Worm (Caenorhabditis elegans) whole organism, dauer: ENCODE data around the gene fbxc-47.

ENCODE experiments used
- unc-62 ChIP-seq: sonication (generic microtip); optimal IDR thresholded peaks from 2 replicates; lab custom pipeline; 2017; ENCODE audit warnings: missing biosample characterization, missing genetic modification reagents, missing genetic modification characterization

Gene fbxc-47

DNA sequence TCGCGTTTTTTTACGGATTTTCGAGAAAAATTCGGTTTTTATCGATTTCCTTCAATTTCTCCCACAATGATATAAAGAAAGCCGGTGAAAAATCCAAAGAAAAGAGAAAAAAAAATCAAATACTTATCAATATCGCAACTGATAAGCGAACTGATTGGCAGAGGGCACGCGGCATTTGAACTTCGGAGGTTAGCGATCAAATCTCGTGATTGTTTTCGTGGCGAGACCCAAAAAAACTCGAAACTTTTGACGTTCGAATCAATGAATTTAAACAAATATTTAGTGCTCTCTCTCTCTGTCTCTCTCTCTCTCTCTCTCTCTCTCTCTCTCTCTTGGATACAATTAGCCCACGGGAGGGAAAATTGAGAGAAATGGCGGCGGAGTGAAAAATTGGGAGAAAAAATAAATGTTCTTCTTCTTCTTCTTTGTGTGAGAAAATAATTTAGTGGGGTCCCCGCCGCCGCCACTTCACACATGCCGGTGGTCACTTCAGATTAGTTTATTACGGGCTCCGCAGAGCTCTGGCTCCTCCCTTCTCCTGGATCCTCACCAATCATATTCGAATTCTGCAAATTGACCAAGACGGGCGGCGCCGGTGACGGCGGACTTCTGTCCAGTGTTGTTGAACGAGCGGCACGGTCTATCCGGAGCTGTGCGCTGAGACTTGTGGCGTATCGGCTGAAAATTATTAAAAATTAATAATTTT, 9.4 kb downstream of the fbxc-47 start:
- no peak for TF ChIP-seq unc-62

DNA sequence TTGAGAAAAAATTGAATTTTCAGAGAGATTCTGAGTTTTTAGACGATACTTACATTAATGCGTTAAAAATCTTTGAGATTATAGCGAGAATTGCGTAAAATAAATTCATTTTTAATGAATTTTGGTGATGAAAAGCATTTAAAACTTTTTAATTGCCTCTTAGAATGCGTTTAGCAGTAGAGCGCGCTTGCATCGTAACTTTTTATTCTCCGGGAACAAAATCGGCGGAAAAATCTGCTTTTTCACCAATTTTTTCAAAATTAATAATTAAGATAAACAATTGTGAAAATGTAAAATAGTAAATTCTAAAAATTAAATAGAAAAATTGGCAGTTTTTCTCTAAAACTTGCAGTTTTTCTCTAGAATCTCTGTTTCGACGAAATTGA, 9.9 kb downstream of the fbxc-47 start:
- TF ChIP-seq unc-62 = no peak

DNA sequence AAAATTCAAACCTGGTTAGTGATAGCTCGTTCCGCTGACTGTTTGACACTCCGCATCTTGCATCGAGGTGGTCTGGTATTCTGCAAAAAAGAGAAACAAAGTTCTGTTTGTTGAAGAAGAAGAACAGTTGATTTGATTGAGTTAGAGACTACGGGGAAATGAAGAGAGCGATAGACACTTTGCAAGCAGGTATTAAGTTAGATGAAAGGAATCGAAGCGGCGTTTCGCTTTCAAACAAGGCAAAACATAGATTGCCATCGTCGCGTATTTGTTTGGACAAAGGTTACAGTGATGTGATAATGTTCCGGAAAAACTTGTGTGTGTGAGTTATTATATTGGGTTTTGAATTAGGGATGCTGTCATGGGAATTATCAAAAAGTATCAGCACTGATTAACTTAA, 11.9 kb downstream of the fbxc-47 start:
- TF ChIP-seq unc-62 = no peak

DNA sequence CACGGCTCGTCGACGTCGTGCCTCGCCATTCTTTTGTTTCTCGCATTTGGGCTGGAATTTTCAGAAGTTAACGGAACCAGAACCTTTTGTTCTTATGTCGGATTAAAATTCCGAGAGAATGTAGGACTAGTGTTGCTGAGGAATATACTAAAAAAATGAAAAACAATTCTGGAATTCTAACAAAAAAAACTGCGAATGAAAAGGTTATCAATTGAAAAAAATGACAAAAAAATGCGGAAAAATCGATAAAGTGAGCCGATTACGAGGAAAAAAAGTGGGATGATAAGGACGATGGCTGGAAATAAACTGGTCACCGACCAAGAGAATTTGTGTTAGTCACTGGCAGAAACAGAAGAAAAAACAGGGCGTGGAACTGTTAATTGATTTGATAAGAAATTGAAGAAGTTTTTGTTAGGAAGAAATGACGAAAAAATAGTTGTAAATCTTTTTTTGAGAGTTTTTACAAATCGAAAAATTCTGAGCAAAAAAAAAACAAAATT, 14.0 kb downstream of the fbxc-47 start, which contains the start of gene bris-1:
bris-1 (minus strand) TSS at position 51 of the 500 bp plus-strand sequence.
- no peak for TF ChIP-seq unc-62

DNA sequence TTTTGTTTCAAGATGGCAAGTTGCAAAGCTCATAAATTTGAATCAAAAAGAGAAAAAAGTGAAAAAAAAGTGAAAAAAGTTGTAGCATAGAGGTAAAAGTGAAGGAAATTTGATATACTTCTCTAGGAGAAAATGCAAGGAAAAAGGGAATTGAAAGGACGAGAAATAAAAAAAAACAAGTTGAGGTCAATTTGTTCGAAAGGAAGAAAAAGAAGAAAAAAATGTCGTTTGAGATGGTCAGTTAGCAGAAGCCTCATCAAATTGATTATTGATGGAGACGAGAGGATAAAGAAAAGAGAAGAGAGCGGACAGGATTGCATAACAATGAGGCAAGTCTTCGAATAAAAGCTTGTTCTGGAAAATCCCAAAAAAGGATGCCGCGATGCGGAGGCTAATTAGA, 14.8 kb downstream of the fbxc-47 start:
- TF ChIP-seq unc-62 = no peak

DNA sequence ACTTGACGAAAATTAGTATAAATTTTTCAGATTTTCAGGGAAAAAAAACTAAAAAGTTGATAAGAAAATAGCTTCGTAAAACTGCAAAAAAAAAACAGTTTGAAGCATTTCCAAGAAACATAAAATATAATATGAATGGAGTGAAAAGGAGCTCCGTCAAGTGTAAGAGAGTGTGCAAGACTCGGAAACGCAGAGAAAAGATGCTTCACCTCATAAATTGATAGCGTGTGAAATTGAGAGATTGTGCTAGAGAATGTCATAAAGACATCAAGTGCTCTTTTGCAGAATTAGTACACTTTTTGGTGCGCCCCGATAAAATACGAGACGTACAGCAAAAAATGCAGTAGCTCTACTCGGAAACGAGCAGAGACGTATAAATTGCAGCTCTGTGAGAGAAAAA, 16.2 kb downstream of the fbxc-47 start:
- TF ChIP-seq unc-62 = no peak

DNA sequence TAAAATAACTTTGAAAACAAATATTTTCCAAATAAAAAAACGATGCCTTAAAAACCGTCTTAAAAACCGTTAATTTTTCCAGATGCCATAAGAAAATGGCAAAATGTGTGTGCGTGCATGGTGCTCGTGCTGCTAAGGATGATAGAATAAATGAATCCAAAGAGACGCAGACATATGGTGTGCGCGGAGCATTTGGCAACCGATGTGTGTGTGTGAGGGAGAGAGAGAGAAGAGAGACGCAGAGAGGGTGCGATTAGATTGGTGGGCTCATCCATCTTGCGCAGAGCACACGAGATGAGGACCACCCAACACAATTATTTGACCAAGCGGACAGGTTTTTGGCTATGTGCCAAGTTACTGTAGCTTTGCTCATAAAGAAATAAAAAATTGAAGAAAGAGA, 19.4 kb downstream of the fbxc-47 start:
- TF ChIP-seq unc-62 = no peak

DNA sequence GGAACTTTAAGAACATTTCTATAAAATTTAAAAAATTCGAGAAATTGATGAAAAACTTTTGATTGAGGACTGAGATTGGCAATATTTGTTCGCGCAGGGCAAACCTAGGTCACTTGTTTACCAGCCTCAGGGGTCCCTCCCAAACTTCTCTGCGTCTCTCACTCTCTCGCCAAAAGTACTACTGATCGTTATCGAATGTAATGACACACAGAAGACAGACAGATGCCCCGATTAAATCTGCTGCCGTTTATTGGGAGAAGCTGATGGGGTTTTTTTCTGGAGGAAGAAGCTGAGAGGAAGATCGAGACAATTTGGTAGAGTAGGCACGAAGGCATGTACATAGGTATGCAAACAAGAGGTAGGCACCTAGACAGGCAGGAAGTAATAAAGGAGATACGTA, 20.1 kb downstream of the fbxc-47 start:
- no peak for TF ChIP-seq unc-62

DNA sequence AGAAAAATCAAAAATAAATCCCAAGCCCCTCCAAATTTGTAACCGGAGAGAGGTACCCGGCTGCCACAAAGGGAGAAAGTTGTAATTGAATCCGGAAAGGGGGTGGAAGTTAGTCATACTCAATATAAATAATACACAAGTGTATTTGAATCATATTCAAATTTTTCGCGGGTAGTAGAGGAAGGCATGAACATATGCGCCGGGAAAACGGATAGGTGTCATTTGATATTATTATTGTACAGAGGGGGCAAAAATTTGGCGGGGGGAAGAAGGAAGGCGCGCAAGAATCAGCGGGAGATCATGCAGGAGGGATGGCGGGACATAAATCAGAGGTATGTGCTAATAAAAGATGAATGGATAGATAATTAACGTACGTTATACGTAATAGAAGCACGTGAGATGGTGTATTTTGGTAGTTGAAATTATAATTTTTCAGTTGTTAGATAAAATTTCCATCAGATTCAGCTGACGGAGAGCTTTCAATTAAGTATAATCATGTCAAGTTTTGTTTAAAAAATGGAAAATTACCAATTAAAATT, 21.3 kb downstream of the fbxc-47 start, which contains the start of gene F28F9.3:
F28F9.3 (plus strand) TSS at position 301 of the 539 bp plus-strand sequence.
- no peak for TF ChIP-seq unc-62

DNA sequence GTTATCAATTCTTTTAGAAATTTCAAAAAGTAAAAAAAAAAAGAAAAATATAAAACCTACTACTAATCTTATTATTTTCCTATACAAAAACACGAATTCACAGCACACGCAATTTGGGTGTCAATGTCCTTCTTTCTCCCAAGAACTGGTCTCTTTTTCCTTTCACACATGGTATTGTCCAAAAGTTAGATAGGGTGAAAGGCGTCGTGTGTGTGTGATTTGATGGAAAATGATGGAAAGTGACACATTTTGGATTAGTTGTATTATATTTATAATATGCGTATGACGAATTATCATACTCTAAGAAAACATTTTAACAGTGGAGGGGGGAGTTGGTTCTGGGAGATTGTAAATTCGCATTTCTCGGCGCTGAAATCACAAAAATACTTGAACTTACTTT, 22.4 kb downstream of the fbxc-47 start:
- no peak for TF ChIP-seq unc-62

DNA sequence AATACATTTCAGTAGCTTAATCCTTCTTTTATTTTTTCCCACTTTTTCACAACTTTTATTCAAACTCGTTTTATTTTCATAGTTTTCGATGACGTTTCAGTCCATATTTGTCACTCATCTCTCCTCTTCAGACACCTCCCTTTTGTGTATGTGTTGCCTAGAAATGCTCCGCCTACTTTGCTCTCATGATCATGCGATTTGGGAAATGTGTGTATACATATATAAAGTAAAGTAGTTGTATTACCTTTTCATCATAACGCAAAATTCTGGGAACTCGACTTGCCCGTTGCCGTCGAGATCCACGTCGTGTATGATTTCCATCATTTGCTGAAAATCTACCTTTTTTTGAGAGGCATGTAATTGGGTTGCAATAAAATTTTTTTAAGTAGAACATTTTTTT, 26.7 kb downstream of the fbxc-47 start:
- TF ChIP-seq unc-62 = no peak

DNA sequence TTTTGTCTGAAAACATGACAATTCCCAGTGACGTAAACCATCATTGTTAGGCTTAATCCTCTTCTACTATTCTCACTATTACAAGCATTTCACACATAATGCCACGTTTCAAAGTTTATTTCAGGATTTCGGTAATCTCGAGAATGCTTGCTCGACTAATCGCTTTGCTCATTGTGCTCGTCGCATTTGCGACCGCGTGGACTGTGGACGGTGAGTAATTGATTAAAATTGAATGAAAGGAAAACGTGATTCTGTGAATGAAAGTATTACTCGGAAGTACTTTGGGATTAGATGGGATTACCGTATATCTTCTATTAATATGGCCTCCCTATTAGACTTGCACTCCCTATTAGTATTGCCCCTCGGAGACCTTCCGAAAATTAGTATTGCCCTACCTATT, 28.5 kb downstream of the fbxc-47 start:
- TF ChIP-seq unc-62 = no peak

DNA sequence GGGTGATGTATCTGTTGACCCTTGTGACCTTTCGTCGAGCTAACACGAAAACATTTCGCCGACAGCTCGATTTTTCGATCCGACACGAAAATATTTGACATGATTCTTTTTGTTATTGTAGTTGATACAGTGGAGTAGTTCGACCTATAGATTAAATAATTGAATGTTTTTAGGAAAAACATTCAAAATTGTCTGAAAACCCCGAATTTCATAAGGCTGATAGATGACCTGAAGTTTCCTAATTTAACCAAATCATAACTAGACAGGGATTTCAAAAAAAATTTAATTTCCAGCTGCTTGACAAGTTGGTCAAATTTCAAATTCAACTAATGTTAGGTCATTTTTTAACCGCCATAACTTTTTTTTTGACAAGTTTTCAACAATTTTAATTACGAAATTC, 29.7 kb downstream of the fbxc-47 start, which contains the start of gene cal-3:
cal-3 (minus strand) TSS at position 101 of the 400 bp plus-strand sequence.
- no peak for TF ChIP-seq unc-62

DNA sequence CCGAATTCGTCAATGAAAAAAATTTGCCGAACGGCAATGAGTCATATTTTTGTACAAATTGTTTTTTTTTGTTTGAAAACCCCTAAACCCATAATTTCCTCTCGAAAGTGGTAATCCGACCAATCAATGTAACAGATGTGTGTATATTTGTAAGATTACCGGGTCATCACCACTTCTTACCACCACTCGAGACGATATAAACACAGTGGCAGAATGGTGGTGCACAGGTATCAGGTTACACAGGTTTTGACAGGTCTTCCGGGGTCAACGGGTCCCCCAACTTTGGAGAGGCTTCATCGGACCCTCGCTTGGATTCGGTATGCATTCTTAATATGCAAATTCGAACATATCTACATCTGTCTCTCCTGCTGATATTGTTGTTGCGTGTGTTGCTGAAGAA, 33.4 kb downstream of the fbxc-47 start:
- TF ChIP-seq unc-62 = no peak

DNA sequence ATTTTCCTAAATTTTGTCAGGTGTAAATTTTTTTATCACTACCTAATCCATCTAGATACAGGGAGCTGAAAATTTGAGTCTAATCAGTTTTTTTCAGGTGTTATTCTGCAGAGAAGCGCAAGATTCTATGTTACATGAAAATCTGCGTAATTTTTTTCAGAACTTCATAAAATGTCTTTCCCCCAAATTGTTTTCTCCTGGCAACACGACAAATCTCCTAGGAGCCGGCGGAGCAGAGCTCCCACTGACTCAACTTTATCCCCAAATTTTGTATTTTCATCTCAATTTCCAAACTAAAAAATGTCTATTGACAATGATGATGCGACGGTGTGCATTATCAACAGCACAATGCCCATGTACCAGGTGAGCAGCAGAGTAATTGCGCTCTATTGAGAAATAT, 34.1 kb downstream of the fbxc-47 start, which contains the start of gene F28F9.2:
F28F9.2 (plus strand) TSS at position 301 of the 400 bp plus-strand sequence.
- TF ChIP-seq unc-62 = no peak

DNA sequence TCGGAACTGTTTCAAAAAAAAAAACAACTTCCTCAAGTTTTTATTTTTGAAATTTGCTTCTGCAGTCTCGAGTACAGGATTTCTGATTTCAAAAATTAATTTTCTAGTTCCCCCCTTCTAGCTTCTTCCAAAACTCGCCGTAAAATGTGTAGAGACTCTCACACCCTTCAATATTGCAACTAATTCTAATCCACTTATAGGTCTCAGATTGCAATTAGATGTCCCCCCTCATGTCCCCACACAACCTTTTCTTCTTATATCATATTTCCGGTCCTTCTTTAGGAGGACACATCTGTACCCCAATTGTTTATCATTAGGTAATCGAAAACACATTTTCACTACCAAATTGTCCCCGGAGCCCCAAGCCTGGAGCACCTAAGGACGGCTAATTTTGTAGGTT, 35.2 kb downstream of the fbxc-47 start:
- no peak for TF ChIP-seq unc-62

DNA sequence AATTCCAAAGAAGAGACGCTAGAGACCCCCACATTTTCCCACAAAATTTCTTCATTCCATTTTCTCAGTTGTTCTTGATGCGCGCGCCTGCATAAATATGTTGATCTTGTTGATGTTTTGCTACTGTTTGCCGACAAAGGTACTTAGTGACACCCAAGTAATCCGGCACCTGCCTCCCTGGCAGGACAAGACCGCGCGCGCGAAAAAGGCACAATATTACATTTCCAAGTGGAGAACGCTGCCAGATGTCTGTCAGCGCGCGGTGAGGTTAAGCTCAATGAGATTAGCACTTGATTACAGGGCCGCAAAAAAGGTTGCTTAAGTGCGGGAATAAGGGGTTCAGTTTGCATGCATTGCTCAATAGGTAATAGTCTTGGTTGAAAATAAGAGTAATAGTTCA, 36.3 kb downstream of the fbxc-47 start:
- TF ChIP-seq unc-62 = no peak

DNA sequence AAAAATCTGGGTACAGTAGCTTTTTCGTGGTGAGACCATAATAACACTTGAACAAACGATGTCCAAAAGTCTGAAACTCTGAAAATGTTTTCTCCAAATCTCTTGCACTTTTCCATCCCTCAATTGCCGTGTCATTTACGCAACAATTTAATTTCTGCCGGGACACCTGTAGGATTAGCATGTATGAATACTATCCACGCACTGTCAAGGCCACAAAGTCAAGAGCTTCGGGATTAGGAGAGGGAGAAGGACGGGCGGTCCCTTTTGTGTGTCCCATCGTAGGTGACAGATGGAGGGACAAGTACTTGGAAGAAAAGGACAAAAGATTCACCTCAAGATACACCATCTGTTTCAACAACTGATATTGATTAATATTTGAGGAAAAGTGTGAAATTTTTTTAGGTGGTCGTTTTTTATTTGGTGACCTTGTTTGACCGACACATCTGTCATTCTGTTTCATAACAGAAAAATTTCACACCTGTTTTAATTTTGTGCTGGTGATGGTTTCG, 37.8 kb downstream of the fbxc-47 start:
- no peak for TF ChIP-seq unc-62
